Worm (Caenorhabditis elegans) whole organism, mixed stage, embryonic: Measurements from ENCODE around the gene acox-1.6.

ENCODE experiments used
- M03D4.4 ChIP-seq: sonication (generic microtip); optimal IDR thresholded peaks from 2 replicates; lab custom pipeline; 2017; ENCODE audit warnings: mild to moderate bottlenecking, missing genetic modification characterization, missing compliant biosample characterization
- bed-3 ChIP-seq: fragments of 200-800 bp; sonication (Bioruptor generic); optimal IDR thresholded peaks from 3 replicates; lab custom pipeline; 2018; ENCODE audit warnings: mild to moderate bottlenecking, missing genetic modification characterization, moderate library complexity, missing compliant biosample characterization
- blmp-1 ChIP-seq: fragments of 150-350 bp; optimal IDR thresholded peaks from 2 replicates; lab custom pipeline; 2014; ENCODE audit warnings: missing biosample characterization, missing genetic modification characterization
- ceh-39 ChIP-seq: fragments of 150-350 bp; optimal IDR thresholded peaks from 2 replicates; lab custom pipeline; 2014; ENCODE audit warnings: missing biosample characterization, missing genetic modification characterization
- ceh-43 ChIP-seq: fragments of 200-800 bp; sonication (Bioruptor generic); optimal IDR thresholded peaks from 2 replicates; lab custom pipeline; 2018; ENCODE audit warnings: mild to moderate bottlenecking, missing genetic modification characterization, moderate library complexity, missing compliant biosample characterization
- ceh-83 ChIP-seq: fragments of 200-800 bp; sonication (Bioruptor generic); optimal IDR thresholded peaks from 2 replicates; lab custom pipeline; 2018; ENCODE audit warnings: mild to moderate bottlenecking, missing genetic modification characterization, missing compliant biosample characterization
- ces-1 ChIP-seq: fragments of 150-350 bp; optimal IDR thresholded peaks from 2 replicates; lab custom pipeline; 2014; ENCODE audit warnings: missing biosample characterization, missing genetic modification reagents, missing genetic modification characterization
- cnd-1 ChIP-seq: fragments of 200-800 bp; sonication (Bioruptor generic); optimal IDR thresholded peaks from 2 replicates; lab custom pipeline; 2018; ENCODE audit warnings: mild to moderate bottlenecking, missing genetic modification characterization, missing compliant biosample characterization
- drap-1 ChIP-seq: fragments of 200-800 bp; sonication (Bioruptor generic); optimal IDR thresholded peaks from 3 replicates; lab custom pipeline; 2018; ENCODE audit warnings: mild to moderate bottlenecking, missing genetic modification characterization, missing compliant biosample characterization
- elt-1 ChIP-seq: sonication (generic microtip); optimal IDR thresholded peaks from 2 replicates; lab custom pipeline; 2017; ENCODE audit warnings: missing genetic modification characterization, mild to moderate bottlenecking, missing compliant biosample characterization, antibody characterized with exemption, moderate library complexity, borderline replicate concordance; ENCODE audit not compliant: insufficient read depth
- elt-3 ChIP-seq: fragments of 150-350 bp; optimal IDR thresholded peaks from 2 replicates; lab custom pipeline; 2014; ENCODE audit warnings: missing biosample characterization, missing genetic modification characterization
- ham-2 ChIP-seq: fragments of 200-800 bp; sonication (Bioruptor generic); optimal IDR thresholded peaks from 2 replicates; lab custom pipeline; 2018; ENCODE audit warnings: mild to moderate bottlenecking, missing genetic modification characterization, missing compliant biosample characterization
- hlh-1 ChIP-seq: fragments of 150-350 bp; optimal IDR thresholded peaks from 2 replicates; lab custom pipeline; 2014; ENCODE audit warnings: missing biosample characterization, missing genetic modification reagents, missing genetic modification characterization
- lin-13 ChIP-seq: fragments of 150-350 bp; optimal IDR thresholded peaks from 2 replicates; lab custom pipeline; 2014; ENCODE audit warnings: missing biosample characterization, missing genetic modification characterization
- lin-32 ChIP-seq: fragments of 200-800 bp; sonication (Bioruptor generic); optimal IDR thresholded peaks from 2 replicates; lab custom pipeline; 2018; ENCODE audit warnings: mild to moderate bottlenecking, missing genetic modification characterization, missing compliant biosample characterization
- lsy-2 ChIP-seq: fragments of 150-350 bp; optimal IDR thresholded peaks from 2 replicates; lab custom pipeline; 2014; ENCODE audit warnings: missing biosample characterization, missing genetic modification characterization
- mab-5 ChIP-seq: fragments of 150-350 bp; optimal IDR thresholded peaks from 2 replicates; lab custom pipeline; 2014; ENCODE audit warnings: missing biosample characterization, missing genetic modification characterization
- mep-1 ChIP-seq: fragments of 150-350 bp; optimal IDR thresholded peaks from 2 replicates; lab custom pipeline; 2017; ENCODE audit warnings: missing biosample characterization, missing genetic modification reagents, missing genetic modification characterization, inconsistent platforms
- mls-2 ChIP-seq: sonication (generic microtip); optimal IDR thresholded peaks from 2 replicates; lab custom pipeline; 2016; ENCODE audit warnings: mild to moderate bottlenecking, missing genetic modification characterization, moderate library complexity, missing compliant biosample characterization
- nhr-12 ChIP-seq: fragments of 150-350 bp; optimal IDR thresholded peaks from 2 replicates; lab custom pipeline; 2014; ENCODE audit warnings: missing biosample characterization, missing genetic modification characterization
- nhr-2 ChIP-seq: fragments of 150-350 bp; optimal IDR thresholded peaks from 2 replicates; lab custom pipeline; 2014; ENCODE audit warnings: missing biosample characterization, missing genetic modification characterization
- nhr-237 ChIP-seq: fragments of 150-350 bp; optimal IDR thresholded peaks from 2 replicates; lab custom pipeline; 2014; ENCODE audit warnings: missing biosample characterization, missing genetic modification characterization
- nhr-28 ChIP-seq: fragments of 150-350 bp; optimal IDR thresholded peaks from 2 replicates; lab custom pipeline; 2014; ENCODE audit warnings: missing biosample characterization, missing genetic modification characterization
- nhr-76 ChIP-seq: sonication (generic microtip); optimal IDR thresholded peaks from 2 replicates; lab custom pipeline; 2017; ENCODE audit warnings: missing biosample characterization, missing genetic modification characterization
- pha-4 ChIP-seq: fragments of 150-350 bp; optimal IDR thresholded peaks from 2 replicates; lab custom pipeline; 2018; ENCODE audit warnings: missing biosample characterization, missing genetic modification reagents, missing genetic modification characterization
- sem-2 ChIP-seq: fragments of 200-800 bp; sonication (Bioruptor generic); optimal IDR thresholded peaks from 2 replicates; lab custom pipeline; 2018; ENCODE audit warnings: mild to moderate bottlenecking, missing genetic modification characterization, missing compliant biosample characterization
- snpc-4 ChIP-seq: fragments of 150-350 bp; optimal IDR thresholded peaks from 2 replicates; lab custom pipeline; 2014; ENCODE audit warnings: missing biosample characterization, missing genetic modification characterization
- sptf-1 ChIP-seq: sonication (generic microtip); optimal IDR thresholded peaks from 2 replicates; lab custom pipeline; 2017; ENCODE audit warnings: mild to moderate bottlenecking, missing genetic modification characterization, moderate library complexity, missing compliant biosample characterization
- tbx-8 ChIP-seq: fragments of 200-800 bp; sonication (Bioruptor generic); optimal IDR thresholded peaks from 2 replicates; lab custom pipeline; 2018; ENCODE audit warnings: mild to moderate bottlenecking, missing genetic modification characterization, moderate library complexity, missing compliant biosample characterization
- unc-120 ChIP-seq: sonication (generic microtip); optimal IDR thresholded peaks from 2 replicates; lab custom pipeline; 2017; ENCODE audit warnings: missing genetic modification characterization, missing compliant biosample characterization; ENCODE audit not compliant: poor library complexity, severe bottlenecking
- unc-39 ChIP-seq: fragments of 150-350 bp; optimal IDR thresholded peaks from 2 replicates; lab custom pipeline; 2014; ENCODE audit warnings: missing biosample characterization, missing genetic modification characterization
- unc-62 ChIP-seq: fragments of 150-350 bp; optimal IDR thresholded peaks from 2 replicates; lab custom pipeline; 2014; ENCODE audit warnings: missing biosample characterization, missing genetic modification reagents, missing genetic modification characterization
- zip-8 ChIP-seq: fragments of 150-350 bp; optimal IDR thresholded peaks from 2 replicates; lab custom pipeline; 2014; ENCODE audit warnings: missing biosample characterization, missing genetic modification characterization
- ztf-11 ChIP-seq: fragments of 150-350 bp; optimal IDR thresholded peaks from 2 replicates; lab custom pipeline; 2014; ENCODE audit warnings: missing biosample characterization, missing genetic modification characterization

acox-1.6 gene

DNA sequence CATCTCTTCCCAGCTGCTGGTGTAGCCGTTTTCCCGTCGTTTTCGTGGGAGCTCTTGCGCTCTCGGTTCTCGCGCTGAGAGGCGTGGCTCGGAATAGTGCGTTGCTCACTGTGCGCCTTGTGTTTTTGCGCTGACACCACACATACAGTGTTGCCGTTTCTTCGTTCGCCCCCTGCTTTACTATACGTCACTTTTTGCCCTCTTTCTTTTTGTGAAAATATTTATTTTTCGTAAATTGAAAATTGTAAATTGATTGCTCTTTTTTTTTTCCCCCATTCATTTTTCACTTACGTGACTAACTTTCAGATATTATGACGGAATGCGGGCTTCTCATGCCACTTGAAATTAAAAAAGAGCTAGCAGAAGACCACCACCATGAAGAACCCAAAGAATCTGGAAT, 40.4 kb upstream of the acox-1.6 start, which contains the start of gene gmeb-2:
TSS of gene gmeb-2 (plus strand) at position 301 of the 400 bp plus-strand sequence.
- TF ChIP-seq drap-1 (GFP tag; lab: Kevin White, UChicago) (no peak), sem-2 (no peak), nhr-2 (no peak), nhr-28 (tag; lab: Kevin White, UChicago) (no peak), ztf-11 (tag; lab: Kevin White, UChicago) (no peak), pha-4 (no peak)

DNA sequence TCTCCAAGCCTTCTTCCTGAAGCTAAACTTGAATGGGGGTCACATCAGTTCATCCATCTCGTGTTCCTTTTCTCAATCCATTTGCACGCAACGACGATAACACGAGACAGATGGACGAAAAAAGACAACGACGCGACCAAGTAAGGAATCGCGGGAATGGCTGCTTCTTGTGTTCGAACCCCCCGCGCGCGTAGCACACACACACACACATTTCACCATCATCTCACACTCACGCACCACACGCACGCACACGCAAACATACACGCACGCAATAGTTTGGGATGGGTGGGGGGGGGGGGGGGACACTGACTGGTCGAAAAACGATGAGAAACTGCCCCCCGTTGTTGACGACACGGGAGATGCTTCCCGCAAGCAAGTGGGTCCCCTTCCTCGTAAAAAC, 38.6 kb upstream of the acox-1.6 start:
- TF ChIP-seq ceh-83 (GFP tag; lab: Kevin White, UChicago) (no peak), cnd-1 (tag; lab: Kevin White, UChicago) (peak; percentile 59), blmp-1 (tag; lab: Kevin White, UChicago) (no peak), M03D4.4 (peak; percentile 42), mls-2 (peak; percentile 46), ham-2 (GFP tag; lab: Kevin White, UChicago) (peak; percentile 53), sptf-1 (tag; lab: Kevin White, UChicago) (peak; percentile 60)

DNA sequence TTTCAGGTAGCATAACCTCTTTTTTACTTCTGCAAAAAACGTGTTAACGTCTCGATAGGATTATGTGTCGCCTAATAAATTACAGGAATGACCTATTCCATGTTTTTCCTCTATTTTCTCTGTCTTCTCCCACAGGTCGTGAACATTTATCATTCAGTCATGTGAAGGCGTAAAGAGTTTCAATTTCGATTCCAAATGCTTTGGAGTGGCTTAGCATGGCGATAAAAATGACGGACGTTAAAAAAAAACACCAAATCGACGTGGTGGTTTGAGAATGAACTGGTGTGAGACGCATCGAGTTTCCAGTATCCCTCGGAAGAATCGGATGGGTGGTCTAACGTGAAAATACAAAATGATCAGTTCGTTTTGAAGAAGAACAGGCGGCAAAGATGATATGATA, 31.2 kb upstream of the acox-1.6 start:
- TF ChIP-seq sptf-1 (tag; lab: Kevin White, UChicago) = no peak
- no peak for TF ChIP-seq elt-3 (tag; lab: Kevin White, UChicago)
- TF ChIP-seq nhr-28 (tag; lab: Kevin White, UChicago) = no peak
- no peak for TF ChIP-seq M03D4.4
- TF ChIP-seq ceh-43 (GFP tag; lab: Kevin White, UChicago) = no peak
- no peak for TF ChIP-seq snpc-4
- no peak for TF ChIP-seq drap-1 (GFP tag; lab: Kevin White, UChicago)
- TF ChIP-seq unc-39 (tag; lab: Kevin White, UChicago) = no peak
- no peak for TF ChIP-seq unc-62
- no peak for TF ChIP-seq lin-32
- no peak for TF ChIP-seq ceh-83 (GFP tag; lab: Kevin White, UChicago)
- TF ChIP-seq ces-1 = no peak
- no peak for TF ChIP-seq blmp-1 (tag; lab: Kevin White, UChicago)

DNA sequence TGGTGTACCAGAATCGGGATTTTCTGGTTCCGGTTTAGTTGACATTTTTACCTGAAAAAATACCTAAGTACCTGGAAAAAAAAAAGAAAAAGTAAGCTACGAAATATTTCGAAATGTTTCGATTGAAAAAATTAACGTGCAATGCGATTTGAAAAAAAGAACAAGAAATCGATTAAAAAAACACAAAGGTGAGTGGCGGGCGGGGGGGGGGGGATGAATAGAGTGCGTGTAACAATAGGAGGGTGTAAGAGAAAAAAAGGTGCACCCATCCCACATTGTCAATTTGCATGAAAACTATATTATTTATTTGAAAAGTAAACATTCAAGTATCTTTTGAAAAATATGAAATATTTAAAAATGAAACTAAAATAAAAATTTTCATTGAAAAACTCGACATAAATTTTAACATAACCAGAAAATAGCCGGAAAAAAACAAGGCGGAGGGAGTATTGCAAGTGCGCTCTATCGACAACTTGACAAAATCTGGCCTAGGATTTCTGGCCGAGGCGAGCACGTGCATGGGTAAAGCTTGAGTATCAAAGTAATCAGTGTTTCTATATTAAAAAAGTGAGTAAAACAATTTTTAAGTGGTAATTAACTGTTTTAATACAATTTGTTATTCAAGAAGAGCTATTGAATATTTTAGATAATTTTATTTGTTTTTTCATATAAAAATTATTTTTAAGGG, 27.7 kb upstream of the acox-1.6 start, which contains the start of the genes csb-1 and F53H4.4:
TSS of gene csb-1 (minus strand) at position 51 of the 688 bp plus-strand sequence.
TSS of gene F53H4.4 (plus strand) at position 520 of the 688 bp plus-strand sequence.
- no peak for TF ChIP-seq nhr-76 (tag; lab: Kevin White, UChicago)
- TF ChIP-seq blmp-1 (tag; lab: Kevin White, UChicago) = no peak
- peak; percentile 11 for TF ChIP-seq sptf-1 (tag; lab: Kevin White, UChicago)
- TF ChIP-seq mep-1 = peak; percentile 84
- TF ChIP-seq ceh-43 (GFP tag; lab: Kevin White, UChicago) = no peak
- TF ChIP-seq unc-120 (tag; lab: Kevin White, UChicago) = no peak
- TF ChIP-seq lsy-2 = peak; percentile 16
- no peak for TF ChIP-seq ceh-83 (GFP tag; lab: Kevin White, UChicago)
- TF ChIP-seq pha-4 = no peak
- TF ChIP-seq unc-62 = no peak
- TF ChIP-seq lin-13 (tag; lab: Kevin White, UChicago) = peak; percentile 37
- no peak for TF ChIP-seq M03D4.4
- no peak for TF ChIP-seq zip-8 (tag; lab: Kevin White, UChicago)
- no peak for TF ChIP-seq nhr-237
- TF ChIP-seq elt-1 = no peak
- TF ChIP-seq, all 35 proteins: peak for 4

ce11 chrX:15860556-15861008, 22.2 kb upstream of the acox-1.6 start, which contains the start of gene F53H4.6:
Gene F53H4.6 (minus strand): TSS chrX:15860606.
- TF ChIP-seq mls-2 = peak; percentile 30
- peak; percentile 9 for TF ChIP-seq lsy-2
- TF ChIP-seq bed-3 (GFP tag; lab: Kevin White, UChicago) = no peak

DNA sequence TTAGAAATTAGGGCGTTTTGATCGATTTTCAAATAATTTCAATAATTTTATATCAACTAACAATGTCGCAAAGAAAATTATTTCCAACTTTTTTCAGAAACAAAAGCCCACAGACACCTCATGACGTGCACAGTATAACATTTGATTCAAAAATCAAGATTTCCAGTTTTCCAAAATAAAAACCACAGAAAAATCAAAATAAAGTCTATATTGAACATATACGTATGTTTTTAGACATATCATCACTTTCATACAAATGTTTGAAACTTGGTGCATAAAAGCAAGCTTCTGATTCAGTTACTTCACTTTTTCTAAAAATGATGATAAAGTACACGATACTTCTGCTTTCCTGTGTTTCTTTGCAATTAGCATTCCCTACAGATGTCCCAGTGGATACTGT, 18.5 kb upstream of the acox-1.6 start, which contains the start of gene F53H4.2:
TSS of gene F53H4.2 (plus strand) at position 301 of the 400 bp plus-strand sequence.
- TF ChIP-seq mep-1 (no peak), blmp-1 (tag; lab: Kevin White, UChicago) (no peak), mab-5 (no peak), nhr-12 (tag; lab: Kevin White, UChicago) (no peak), nhr-28 (tag; lab: Kevin White, UChicago) (no peak), lin-13 (tag; lab: Kevin White, UChicago) (no peak), tbx-8 (no peak), sem-2 (no peak), hlh-1 (tag; lab: Kevin White, UChicago) (no peak), ceh-83 (GFP tag; lab: Kevin White, UChicago) (no peak), nhr-237 (no peak), ceh-43 (GFP tag; lab: Kevin White, UChicago) (no peak), cnd-1 (tag; lab: Kevin White, UChicago) (no peak), elt-3 (tag; lab: Kevin White, UChicago) (no peak), pha-4 (no peak), M03D4.4 (no peak), ham-2 (GFP tag; lab: Kevin White, UChicago) (no peak), nhr-2 (no peak), ceh-39 (no peak)
- TF ChIP-seq, all 35 proteins: peak for 0
